Fruit fly (Drosophila melanogaster) whole organism, embryonic: ENCODE data around the gene CG15027.

Experiments
- B-H2 ChIP-seq: fragments of 200-800 bp; sonication (Bioruptor generic); optimal IDR thresholded peaks from 2 replicates; lab custom pipeline; 2018; ENCODE audit warnings: missing biosample characterization, mild to moderate bottlenecking, missing genetic modification characterization
- CG11247 ChIP-seq: fragments of 200-800 bp; sonication (Bioruptor generic); IDR thresholded peaks from 2 replicates; pipeline ENCODE4 v1.3.6; 2022; ENCODE audit warnings: missing biosample characterization, missing genetic modification characterization
- CG11504 ChIP-seq: fragments of 200-800 bp; sonication (Bioruptor generic); optimal IDR thresholded peaks from 3 replicates; lab custom pipeline; 2019; ENCODE audit warnings: missing biosample characterization, mild to moderate bottlenecking, missing genetic modification characterization, moderate library complexity
- CG12659 ChIP-seq: fragments of 200-800 bp; sonication (Bioruptor generic); optimal IDR thresholded peaks from 3 replicates; lab custom pipeline; 2017; ENCODE audit warnings: mild to moderate bottlenecking, missing biosample characterization, missing genetic modification reagents, missing genetic modification characterization
- CG12769 ChIP-seq: fragments of 200-800 bp; sonication (Bioruptor generic); optimal IDR thresholded peaks from 2 replicates; lab custom pipeline; 2019; ENCODE audit warnings: missing biosample characterization, mild to moderate bottlenecking, missing genetic modification characterization, moderate library complexity
- CG18599 ChIP-seq: fragments of 200-800 bp; sonication (Bioruptor generic); optimal IDR thresholded peaks from 3 replicates; lab custom pipeline; 2017; ENCODE audit warnings: missing biosample characterization, missing genetic modification characterization, mild to moderate bottlenecking, moderate library complexity, missing genetic modification reagents
- CG31365 ChIP-seq: fragments of 200-800 bp; sonication (Bioruptor generic); optimal IDR thresholded peaks from 2 replicates; lab custom pipeline; 2018; ENCODE audit warnings: missing biosample characterization, mild to moderate bottlenecking, missing genetic modification characterization
- CG3995 ChIP-seq: fragments of 200-800 bp; sonication (Bioruptor generic); optimal IDR thresholded peaks from 3 replicates; lab custom pipeline; 2016; ENCODE audit warnings: missing biosample characterization, missing genetic modification characterization
- CG4730 ChIP-seq: fragments of 200-800 bp; sonication (Bioruptor generic); IDR thresholded peaks from 2 replicates; pipeline ENCODE4 v1.3.6; 2022; ENCODE audit warnings: missing biosample characterization, missing genetic modification characterization
- CG7987 ChIP-seq: fragments of 200-800 bp; sonication (Bioruptor generic); optimal IDR thresholded peaks from 2 replicates; lab custom pipeline; 2018; ENCODE audit warnings: missing biosample characterization, mild to moderate bottlenecking, missing genetic modification characterization, moderate library complexity
- Doc3 ChIP-seq: fragments of 200-800 bp; sonication (Bioruptor generic); IDR thresholded peaks from 3 replicates; pipeline ENCODE4 v1.3.6; 2022; ENCODE audit warnings: missing biosample characterization, missing genetic modification characterization; ENCODE audit not compliant: partially characterized antibody
- Drgx ChIP-seq: fragments of 200-800 bp; sonication (Bioruptor generic); IDR thresholded peaks from 2 replicates; pipeline ENCODE4 v1.3.6; 2022; ENCODE audit warnings: missing biosample characterization, missing genetic modification characterization
- Ets65A ChIP-seq: fragments of 200-800 bp; sonication (Bioruptor generic); peaks from one replicate; lab custom pipeline; 2016; ENCODE audit warnings: missing biosample characterization, missing genetic modification characterization
- Gug ChIP-seq: fragments of 200-800 bp; sonication (Bioruptor generic); IDR thresholded peaks from 4 replicates; pipeline ENCODE4 v1.3.6; 2022; ENCODE audit warnings: missing biosample characterization, missing genetic modification characterization
- Hmr ChIP-seq: fragments of 200-800 bp; sonication (Bioruptor generic); optimal IDR thresholded peaks from 3 replicates; lab custom pipeline; 2017; ENCODE audit warnings: mild to moderate bottlenecking, missing biosample characterization, missing genetic modification reagents, missing genetic modification characterization
- Hr39 ChIP-seq: fragments of >200 bp; optimal IDR thresholded peaks from 2 replicates; lab custom pipeline; 2017
- Hr51 ChIP-seq, 2 experiments: fragments of 200-800 bp; sonication (Bioruptor generic); optimal IDR thresholded peaks; 2 replicates in 1 of 2; 3 replicates in 1 of 2; lab custom pipeline; 2016 to 2018; ENCODE audit warnings: missing biosample characterization in 2 of 2, missing genetic modification characterization in 2 of 2, mild to moderate bottlenecking in 1 of 2, moderate library complexity in 1 of 2
- Med ChIP-seq: fragments of 200-800 bp; sonication (Bioruptor generic); peaks from one replicate; lab custom pipeline; 2016; ENCODE audit warnings: missing biosample characterization, missing genetic modification characterization, mild to moderate bottlenecking, inconsistent platforms, moderate library complexity
- Poxn ChIP-seq: fragments of 200-800 bp; sonication (Bioruptor generic); IDR thresholded peaks from 2 replicates; pipeline ENCODE4 v1.3.6; 2022; ENCODE audit warnings: missing biosample characterization, missing genetic modification characterization
- Xbp1 ChIP-seq: fragments of 200-800 bp; sonication (Bioruptor generic); optimal IDR thresholded peaks from 3 replicates; lab custom pipeline; 2016; ENCODE audit warnings: missing biosample characterization, mild to moderate bottlenecking, missing genetic modification characterization
- bsh ChIP-seq, 2 experiments: fragments of 200-800 bp; sonication (Bioruptor generic); optimal IDR thresholded peaks; 2 replicates each; lab custom pipeline; 2017 to 2018; ENCODE audit warnings: mild to moderate bottlenecking in 2 of 2, missing biosample characterization in 2 of 2, missing genetic modification characterization in 2 of 2, moderate library complexity in 1 of 2
- crol ChIP-seq: fragments of 200-800 bp; sonication (Bioruptor generic); IDR thresholded peaks from 2 replicates; pipeline ENCODE4 v1.3.6; 2022; ENCODE audit warnings: missing biosample characterization, missing genetic modification characterization
- fd102C ChIP-seq: fragments of 200-800 bp; sonication (Bioruptor generic); optimal IDR thresholded peaks from 2 replicates; lab custom pipeline; 2018; ENCODE audit warnings: missing biosample characterization, mild to moderate bottlenecking, missing genetic modification characterization, moderate library complexity
- ftz-f1 ChIP-seq: fragments of 200-800 bp; sonication (Bioruptor generic); optimal IDR thresholded peaks from 2 replicates; lab custom pipeline; 2016; ENCODE audit warnings: missing biosample characterization, missing genetic modification characterization
- grau ChIP-seq: fragments of 200-800 bp; optimal IDR thresholded peaks from 3 replicates; lab custom pipeline; 2019; ENCODE audit warnings: missing biosample characterization, mild to moderate bottlenecking, missing genetic modification characterization, moderate library complexity
- ind ChIP-seq: fragments of 200-800 bp; sonication (Bioruptor generic); optimal IDR thresholded peaks from 3 replicates; lab custom pipeline; 2016; ENCODE audit warnings: missing biosample characterization, missing genetic modification characterization
- nerfin-1 ChIP-seq: fragments of 200-800 bp; sonication (Bioruptor generic); optimal IDR thresholded peaks from 3 replicates; lab custom pipeline; 2019; ENCODE audit warnings: missing biosample characterization, mild to moderate bottlenecking, missing genetic modification characterization, moderate library complexity
- nom ChIP-seq: fragments of 200-800 bp; sonication (Bioruptor generic); optimal IDR thresholded peaks from 2 replicates; lab custom pipeline; 2017; ENCODE audit warnings: missing biosample characterization, missing genetic modification characterization, mild to moderate bottlenecking, moderate library complexity, missing genetic modification reagents
- rib ChIP-seq: fragments of 200-800 bp; sonication (Bioruptor generic); IDR thresholded peaks from 2 replicates; pipeline ENCODE4 v1.3.6; 2022; ENCODE audit warnings: missing biosample characterization, missing genetic modification characterization
- row ChIP-seq: fragments of 200-800 bp; sonication (Bioruptor generic); IDR thresholded peaks from 3 replicates; pipeline ENCODE4 v1.3.6; 2022; ENCODE audit warnings: missing biosample characterization, missing genetic modification characterization
- sens ChIP-seq: fragments of 200-800 bp; sonication (Bioruptor generic); peaks from one replicate; lab custom pipeline; 2016; ENCODE audit warnings: missing biosample characterization, missing genetic modification characterization
- sima ChIP-seq: fragments of 200-800 bp; sonication (Bioruptor generic); optimal IDR thresholded peaks from 2 replicates; lab custom pipeline; 2016; ENCODE audit warnings: missing biosample characterization, missing genetic modification characterization
- slbo ChIP-seq: fragments of 200-800 bp; sonication (Bioruptor generic); IDR thresholded peaks from 2 replicates; pipeline ENCODE4 v1.3.6; 2022; ENCODE audit warnings: missing biosample characterization, missing genetic modification characterization
- sug ChIP-seq: fragments of 200-800 bp; optimal IDR thresholded peaks from 2 replicates; lab custom pipeline; 2019; ENCODE audit warnings: missing biosample characterization, mild to moderate bottlenecking, missing genetic modification characterization, moderate library complexity
- tll ChIP-seq, 2 experiments: fragments of 200-800 bp in 1 of 2; fragments of >200 bp in 1 of 2; sonication (Bioruptor generic) in 1 of 2; optimal IDR thresholded peaks; 2 replicates each; lab custom pipeline; 2017 to 2019; ENCODE audit warnings: missing biosample characterization in 2 of 2, missing genetic modification characterization in 2 of 2, mild to moderate bottlenecking in 1 of 2, moderate library complexity in 1 of 2
- yki ChIP-seq: fragments of >200 bp; optimal IDR thresholded peaks from 3 replicates; lab custom pipeline; 2018

The CG15027 gene

dm6 chrX:15070137-15070536 is 15.5 kb downstream of the CG15027 start:
- TF ChIP-seq Doc3 (no peak), Gug (GFP tag; lab: Robert Waterston, UW) (no peak), Med (GFP tag; lab: Kevin White, UChicago) (peak; percentile 30), CG11504 (tag; lab: Kevin White, UChicago) (peak; percentile 1), grau (tag; lab: Kevin White, UChicago) (no peak), row (GFP tag; lab: Robert Waterston, UW) (peak; percentile 32; the same call in 1 of the 3 replicates), Ets65A (GFP tag; lab: Kevin White, UChicago) (peak; percentile 23)

- TF ChIP-seq Poxn (no peak), nom (peak; percentile 100), Hmr (GFP tag; lab: Kevin White, UChicago) (peak; percentile 16), Med (GFP tag; lab: Kevin White, UChicago) (peak; percentile 17), crol (GFP tag; lab: Robert Waterston, UW) (peak; percentile 57; the same call in 1 of the 2 replicates), nerfin-1 (tag; lab: Kevin White, UChicago) (no peak), bsh (GFP tag; optimal IDR thresholded peaks at IDR 0.05; lab: Kevin White, UChicago) (peak in 1 of 2 experiments; percentile 99), sens (GFP tag; lab: Kevin White, UChicago) (peak; percentile 66), yki (lab: Kevin White, UChicago) (no peak), CG3995 (no peak), Drgx (peak; percentile 84)
Measured at dm6 chrX:15069417-15069896, 16.2 kb downstream of the CG15027 start.

dm6 chrX:15068537-15068936 is 17.1 kb downstream of the CG15027 start:
- TF ChIP-seq CG12769 (tag; lab: Kevin White, UChicago): no peak
- no peak for TF ChIP-seq CG18599 (GFP tag; lab: Kevin White, UChicago)
- no peak for TF ChIP-seq ind
- TF ChIP-seq Ets65A (GFP tag; lab: Kevin White, UChicago): peak; percentile 28
- no peak for TF ChIP-seq CG31365 (tag; lab: Kevin White, UChicago)
- peak; percentile 84 for TF ChIP-seq nom
- no peak for TF ChIP-seq Xbp1
- peak; percentile 57 for TF ChIP-seq Med (GFP tag; lab: Kevin White, UChicago)
- TF ChIP-seq tll (GFP tag; optimal IDR thresholded peaks at IDR 0.05; lab: Kevin White, UChicago): no peak
- TF ChIP-seq CG4730 (GFP tag; lab: Robert Waterston, UW): no peak
- no peak for TF ChIP-seq Hr39 (lab: Kevin White, UChicago)
- no peak for TF ChIP-seq Hr51 (GFP tag; optimal IDR thresholded peaks at IDR 0.05; lab: Kevin White, UChicago)
- TF ChIP-seq sug (tag; lab: Kevin White, UChicago): peak; percentile 40
- no peak for TF ChIP-seq fd102C (GFP tag; lab: Kevin White, UChicago)
- TF ChIP-seq rib (GFP tag; lab: Robert Waterston, UW): no peak
- TF ChIP-seq sima (GFP tag; lab: Kevin White, UChicago): no peak
- peak; percentile 36 for TF ChIP-seq ftz-f1
- TF ChIP-seq CG12659 (GFP tag; lab: Kevin White, UChicago): no peak
- TF ChIP-seq slbo (GFP tag; lab: Robert Waterston, UW): 0 out of 2 replicates have a peak, but pooled peaks have one; percentile 12
- TF ChIP-seq B-H2 (GFP tag; lab: Kevin White, UChicago): no peak
- no peak for TF ChIP-seq CG11247 (GFP tag; lab: Robert Waterston, UW)
- TF ChIP-seq CG7987: no peak
- TF ChIP-seq, all 482 proteins: peak for 6
